Fruit fly (Drosophila melanogaster): Measurements from ENCODE around the gene yellow-k.
A peak's percentile ranks its signal among the peaks of the same experiment; 100 is the strongest.

yellow-k gene

DNA sequence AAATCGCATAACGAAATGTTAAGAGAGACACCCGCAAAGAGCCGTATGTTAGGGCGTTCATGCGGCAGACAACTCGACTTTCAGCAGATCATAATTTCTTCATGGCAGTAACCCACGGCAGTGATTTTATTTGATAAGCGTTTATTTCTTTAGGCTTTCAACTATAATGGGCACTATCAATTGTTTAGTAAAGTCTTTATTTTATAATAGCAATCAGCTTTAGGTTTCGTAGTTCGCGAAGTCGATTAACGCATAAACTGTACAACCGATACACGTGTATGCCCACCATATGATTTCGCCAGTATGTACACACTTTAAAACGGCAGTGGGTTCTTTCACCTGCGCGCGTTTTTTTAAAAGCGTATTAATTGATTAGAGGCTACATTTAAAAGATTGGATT, 12.2 kb upstream of the yellow-k start, which contains the start of gene CG7841 (continued):
- TF ChIP-seq Bgb (GFP tag; IDR thresholded peaks at IDR 0.05; ENCODE audit: partially characterized antibody), result no peak
- peak; percentile 96 for TF ChIP-seq bcd (GFP tag; optimal IDR thresholded peaks at IDR 0.05)
- TF ChIP-seq inv (GFP tag; IDR thresholded peaks at IDR 0.05; ENCODE audit: partially characterized antibody), result no peak
- no peak; the same call in 1 of the 2 replicates for TF ChIP-seq CG14667 (GFP tag; IDR thresholded peaks at IDR 0.05)
- TF ChIP-seq en (GFP tag; optimal IDR thresholded peaks at IDR 0.05), result peak; percentile 97
- TF ChIP-seq phol (tag; optimal IDR thresholded peaks at IDR 0.05), result peak; percentile 97
- peak; percentile 94 for TF ChIP-seq maf-S (GFP tag; optimal IDR thresholded peaks at IDR 0.05)
- TF ChIP-seq CG4854 (GFP tag; optimal IDR thresholded peaks at IDR 0.05), result peak; percentile 97
- TF ChIP-seq Opbp (GFP tag; IDR thresholded peaks at IDR 0.05; ENCODE audit: partially characterized antibody), result no peak
- TF ChIP-seq Trl (optimal IDR thresholded peaks at IDR 0.05), result no peak
- TF ChIP-seq Trl (GFP tag; optimal IDR thresholded peaks at IDR 0.05), result peak; percentile 97
- peak; percentile 97 for TF ChIP-seq CG32532 (GFP tag; IDR thresholded peaks at IDR 0.05)
- peak; percentile 92 for TF ChIP-seq pnt (GFP tag; optimal IDR thresholded peaks at IDR 0.05)
- peak; percentile 99 for TF ChIP-seq dmrt11E (tag; optimal IDR thresholded peaks at IDR 0.05)
- peak; percentile 96 for TF ChIP-seq ind (GFP tag; optimal IDR thresholded peaks at IDR 0.05)
- peak; percentile 93 for TF ChIP-seq CG5180 (GFP tag; optimal IDR thresholded peaks at IDR 0.05)
- no peak for TF ChIP-seq h (optimal IDR thresholded peaks at IDR 0.05)
- TF ChIP-seq Optix (GFP tag; IDR thresholded peaks at IDR 0.05), result peak; percentile 94; the same call in 2 of the 3 replicates
- peak; percentile 93 for TF ChIP-seq CG8944 (GFP tag; optimal IDR thresholded peaks at IDR 0.05)
- peak; percentile 97 for TF ChIP-seq kah (GFP tag; optimal IDR thresholded peaks at IDR 0.05)
- peak in 1 of 2 experiments; percentile 90 for TF ChIP-seq Hr78 (GFP tag; optimal IDR thresholded peaks at IDR 0.05)
- peak; percentile 88 for TF ChIP-seq wor (GFP tag; IDR thresholded peaks at IDR 0.05)
- no peak for TF ChIP-seq unc-4 (GFP tag; IDR thresholded peaks at IDR 0.05; ENCODE audit: partially characterized antibody)
- TF ChIP-seq CG10462 (GFP tag; optimal IDR thresholded peaks at IDR 0.05), result peak; percentile 95
- TF ChIP-seq CG5953 (GFP tag; IDR thresholded peaks at IDR 0.05), result peak; percentile 93
- TF ChIP-seq CG10209 (GFP tag; optimal IDR thresholded peaks at IDR 0.05), result peak; percentile 97
- TF ChIP-seq CG13775 (GFP tag; optimal IDR thresholded peaks at IDR 0.05), result peak; percentile 98
- TF ChIP-seq MBD-R2 (GFP tag; IDR thresholded peaks at IDR 0.05), result peak; percentile 94
- TF ChIP-seq danr (GFP tag; IDR thresholded peaks at IDR 0.05), result peak; percentile 89
- TF ChIP-seq dysf (GFP tag; IDR thresholded peaks at IDR 0.05), result peak; percentile 96; the same call in 2 of the 3 replicates
- TF ChIP-seq gcm2 (GFP tag; optimal IDR thresholded peaks at IDR 0.05), result peak; percentile 96
- peak; percentile 96 for TF ChIP-seq bab2 (GFP tag; optimal IDR thresholded peaks at IDR 0.05)
- TF ChIP-seq chinmo (GFP tag; IDR thresholded peaks at IDR 0.05; ENCODE audit: partially characterized antibody), result no peak
- TF ChIP-seq CG10431 (GFP tag; optimal IDR thresholded peaks at IDR 0.05), result peak; percentile 96
- peak; percentile 94 for TF ChIP-seq CG31365 (tag; optimal IDR thresholded peaks at IDR 0.05)
- peak; percentile 90 for TF ChIP-seq CG9932 (GFP tag; IDR thresholded peaks at IDR 0.05)
- peak; percentile 97 for TF ChIP-seq Sox102F (GFP tag; optimal IDR thresholded peaks at IDR 0.05)
- peak; percentile 97 for TF ChIP-seq CG12104 (GFP tag; optimal IDR thresholded peaks at IDR 0.05)
- peak; percentile 99 for TF ChIP-seq cwo (GFP tag; optimal IDR thresholded peaks at IDR 0.05)
- peak; percentile 21 for TF ChIP-seq cg (GFP tag; optimal IDR thresholded peaks at IDR 0.05)
- TF ChIP-seq Ets65A (GFP tag), result peak; percentile 98
- peak; percentile 100 for TF ChIP-seq CG4820 (GFP tag; optimal IDR thresholded peaks at IDR 0.05)
- TF ChIP-seq CG14014 (GFP tag; IDR thresholded peaks at IDR 0.05), result peak; percentile 96
- no peak for TF ChIP-seq amos (GFP tag; IDR thresholded peaks at IDR 0.05; ENCODE audit: partially characterized antibody)
- TF ChIP-seq CG10979 (tag; optimal IDR thresholded peaks at IDR 0.05), result peak; percentile 99
- peak; percentile 94 for TF ChIP-seq Ada2b (GFP tag; IDR thresholded peaks at IDR 0.05)
- TF ChIP-seq sens-2 (GFP tag; IDR thresholded peaks at IDR 0.05), result peak; percentile 97
- TF ChIP-seq fru (optimal IDR thresholded peaks at IDR 0.05), result no peak
- peak; percentile 96 for TF ChIP-seq CG6689 (GFP tag; IDR thresholded peaks at IDR 0.05)
- no peak for TF ChIP-seq CG34224 (GFP tag; IDR thresholded peaks at IDR 0.05; ENCODE audit: partially characterized antibody)
- TF ChIP-seq D19B (GFP tag; optimal IDR thresholded peaks at IDR 0.05), result peak; percentile 86

Data from whole organism, embryonic.